Worm (Caenorhabditis elegans) whole organism, L3 larva: ENCODE data around the gene kel-8.
A peak's percentile ranks its signal among the peaks of the same experiment; 100 is the strongest.

Experiments used
- R02D3.7 ChIP-seq: fragments of 150-350 bp; optimal IDR thresholded peaks from 2 replicates; lab custom pipeline; 2014; ENCODE audit warnings: missing biosample characterization, missing genetic modification characterization
- aly-2 ChIP-seq: fragments of 150-350 bp; optimal IDR thresholded peaks from 2 replicates; lab custom pipeline; 2014; ENCODE audit warnings: missing biosample characterization, missing genetic modification characterization
- ama-1 ChIP-seq: fragments of 150-350 bp; optimal IDR thresholded peaks from 2 replicates; lab custom pipeline; 2018
- ceh-16 ChIP-seq: sonication (generic microtip); optimal IDR thresholded peaks from 2 replicates; lab custom pipeline; 2017; ENCODE audit warnings: missing biosample characterization, missing genetic modification characterization
- ceh-28 ChIP-seq: fragments of 150-350 bp; optimal IDR thresholded peaks from 2 replicates; lab custom pipeline; 2014; ENCODE audit warnings: missing biosample characterization, missing genetic modification reagents, missing genetic modification characterization
- ceh-82 ChIP-seq: fragments of 150-350 bp; optimal IDR thresholded peaks from 2 replicates; lab custom pipeline; 2014; ENCODE audit warnings: missing biosample characterization, missing genetic modification characterization
- daf-12 ChIP-seq: fragments of 150-350 bp; optimal IDR thresholded peaks from 2 replicates; lab custom pipeline; 2014; ENCODE audit warnings: missing biosample characterization, missing genetic modification reagents, missing genetic modification characterization
- egl-27 ChIP-seq: sonication (generic microtip); optimal IDR thresholded peaks from 4 replicates; lab custom pipeline; 2017; ENCODE audit warnings: missing biosample characterization, missing genetic modification reagents, missing genetic modification characterization
- egl-5 ChIP-seq: fragments of 150-350 bp; optimal IDR thresholded peaks from 2 replicates; lab custom pipeline; 2017; ENCODE audit warnings: missing biosample characterization, missing genetic modification reagents, missing genetic modification characterization, inconsistent platforms
- elt-2 ChIP-seq: sonication (generic microtip); optimal IDR thresholded peaks from 2 replicates; lab custom pipeline; 2016; ENCODE audit warnings: missing genetic modification reagents, mild to moderate bottlenecking, missing genetic modification characterization, missing compliant biosample characterization
- elt-3 ChIP-seq, 3 experiments: fragments of 150-350 bp in 1 of 3; sonication (generic microtip) in 2 of 3; optimal IDR thresholded peaks; 2 replicates in 2 of 3; 4 replicates in 1 of 3; lab custom pipeline; 2014 to 2017; ENCODE audit warnings: missing biosample characterization in 3 of 3, missing genetic modification characterization in 3 of 3
- eor-1 ChIP-seq, 2 experiments: fragments of 150-350 bp; optimal IDR thresholded peaks; 2 replicates each; lab custom pipeline; 2014 to 2018; ENCODE audit warnings: missing biosample characterization in 2 of 2, missing genetic modification characterization in 2 of 2
- fkh-10 ChIP-seq: sonication (generic microtip); optimal IDR thresholded peaks from 2 replicates; lab custom pipeline; 2017; ENCODE audit warnings: missing biosample characterization, missing genetic modification reagents, missing genetic modification characterization
- fkh-2 ChIP-seq: fragments of 150-350 bp; optimal IDR thresholded peaks from 2 replicates; lab custom pipeline; 2014; ENCODE audit warnings: missing biosample characterization, missing genetic modification reagents, missing genetic modification characterization
- fos-1 ChIP-seq: fragments of 150-350 bp; optimal IDR thresholded peaks from 2 replicates; lab custom pipeline; 2014; ENCODE audit warnings: missing biosample characterization, missing genetic modification characterization
- hmg-11 ChIP-seq: sonication (generic microtip); optimal IDR thresholded peaks from 2 replicates; lab custom pipeline; 2016; ENCODE audit warnings: missing genetic modification characterization, missing compliant biosample characterization
- jun-1 ChIP-seq: fragments of 150-350 bp; optimal IDR thresholded peaks from 2 replicates; lab custom pipeline; 2014; ENCODE audit warnings: missing biosample characterization, missing genetic modification reagents, missing genetic modification characterization
- lin-15B ChIP-seq: fragments of 150-350 bp; optimal IDR thresholded peaks from 2 replicates; lab custom pipeline; 2014; ENCODE audit warnings: missing biosample characterization, missing genetic modification characterization
- lin-39 ChIP-seq: fragments of 150-350 bp; optimal IDR thresholded peaks from 2 replicates; lab custom pipeline; 2018; ENCODE audit warnings: missing biosample characterization, missing genetic modification reagents, missing genetic modification characterization
- lsy-12 ChIP-seq: sonication (generic microtip); optimal IDR thresholded peaks from 2 replicates; lab custom pipeline; 2016; ENCODE audit warnings: mild to moderate bottlenecking, missing genetic modification characterization, missing compliant biosample characterization
- mdl-1 ChIP-seq: fragments of 150-350 bp; optimal IDR thresholded peaks from 2 replicates; lab custom pipeline; 2014; ENCODE audit warnings: missing biosample characterization, missing genetic modification characterization
- mml-1 ChIP-seq: fragments of 150-350 bp; sonication (generic microtip); optimal IDR thresholded peaks from 3 replicates; lab custom pipeline; 2014; ENCODE audit warnings: missing biosample characterization, missing genetic modification characterization
- nfya-1 ChIP-seq: sonication (generic microtip); optimal IDR thresholded peaks from 2 replicates; lab custom pipeline; 2017; ENCODE audit warnings: missing genetic modification characterization, mild to moderate bottlenecking, missing compliant biosample characterization, antibody characterized with exemption, moderate library complexity; ENCODE audit not compliant: insufficient read depth
- nhr-11 ChIP-seq: fragments of 150-350 bp; optimal IDR thresholded peaks from 2 replicates; lab custom pipeline; 2014; ENCODE audit warnings: missing biosample characterization, missing genetic modification characterization
- nhr-12 ChIP-seq: fragments of 150-350 bp; optimal IDR thresholded peaks from 2 replicates; lab custom pipeline; 2014; ENCODE audit warnings: missing biosample characterization, missing genetic modification characterization
- nhr-23 ChIP-seq: fragments of 150-350 bp; optimal IDR thresholded peaks from 2 replicates; lab custom pipeline; 2014; ENCODE audit warnings: missing biosample characterization, missing genetic modification reagents, missing genetic modification characterization
- nhr-237 ChIP-seq: fragments of 150-350 bp; optimal IDR thresholded peaks from 2 replicates; lab custom pipeline; 2014; ENCODE audit warnings: missing biosample characterization, missing genetic modification characterization
- nhr-25 ChIP-seq: sonication (generic microtip); optimal IDR thresholded peaks from 2 replicates; lab custom pipeline; 2017; ENCODE audit warnings: missing biosample characterization, missing genetic modification characterization
- nhr-28 ChIP-seq: fragments of 150-350 bp; optimal IDR thresholded peaks from 2 replicates; lab custom pipeline; 2014; ENCODE audit warnings: missing biosample characterization, missing genetic modification characterization
- nhr-43 ChIP-seq: sonication (generic microtip); optimal IDR thresholded peaks from 2 replicates; lab custom pipeline; 2016; ENCODE audit warnings: mild to moderate bottlenecking, missing genetic modification characterization, missing compliant biosample characterization; ENCODE audit not compliant: poor library complexity, severe bottlenecking
- nhr-67 ChIP-seq: fragments of 150-350 bp; optimal IDR thresholded peaks from 2 replicates; lab custom pipeline; 2014; ENCODE audit warnings: missing biosample characterization, missing genetic modification characterization
- nhr-77 ChIP-seq: fragments of 150-350 bp; optimal IDR thresholded peaks from 2 replicates; lab custom pipeline; 2014; ENCODE audit warnings: missing biosample characterization, missing genetic modification characterization
- pha-4 ChIP-seq: fragments of 150-350 bp; optimal IDR thresholded peaks from 2 replicates; lab custom pipeline; 2014; ENCODE audit warnings: missing biosample characterization, missing genetic modification reagents, missing genetic modification characterization
- pqm-1 ChIP-seq: fragments of 150-350 bp; optimal IDR thresholded peaks from 2 replicates; lab custom pipeline; 2017; ENCODE audit warnings: missing biosample characterization, missing genetic modification characterization, inconsistent platforms
- sea-2 ChIP-seq: fragments of 150-350 bp; sonication (generic microtip); optimal IDR thresholded peaks from 4 replicates; lab custom pipeline; 2014; ENCODE audit warnings: missing biosample characterization, missing genetic modification reagents, missing genetic modification characterization
- skn-1 ChIP-seq: fragments of 150-350 bp; optimal IDR thresholded peaks from 2 replicates; lab custom pipeline; 2014; ENCODE audit warnings: missing biosample characterization, missing genetic modification characterization
- snpc-4 ChIP-seq: fragments of 150-350 bp; optimal IDR thresholded peaks from 2 replicates; lab custom pipeline; 2014; ENCODE audit warnings: missing biosample characterization, missing genetic modification characterization
- tbx-2 ChIP-seq: sonication (generic microtip); optimal IDR thresholded peaks from 2 replicates; lab custom pipeline; 2016; ENCODE audit warnings: mild to moderate bottlenecking, missing genetic modification characterization, missing compliant biosample characterization
- unc-39 ChIP-seq: sonication (generic microtip); optimal IDR thresholded peaks from 4 replicates; lab custom pipeline; 2017; ENCODE audit warnings: missing biosample characterization, missing genetic modification characterization
- ztf-11 ChIP-seq: fragments of 150-350 bp; optimal IDR thresholded peaks from 2 replicates; lab custom pipeline; 2014; ENCODE audit warnings: missing biosample characterization, missing genetic modification characterization
- ztf-4 ChIP-seq: fragments of 150-350 bp; optimal IDR thresholded peaks from 2 replicates; lab custom pipeline; 2014; ENCODE audit warnings: missing biosample characterization, missing genetic modification characterization

Gene kel-8

ce11 chrV:2672603-2673002 is 1.3 kb downstream of the kel-8 start, which contains the start of gene W02G9.3:
TSS of gene W02G9.3 (plus strand) at chrV:2672986.
- TF ChIP-seq sea-2 (GFP tag; lab: Kevin White, UChicago) (no peak), tbx-2 (tag; lab: Kevin White, UChicago) (no peak), egl-27 (tag; lab: Kevin White, UChicago) (peak; percentile 55), nhr-28 (tag; lab: Kevin White, UChicago) (no peak), lsy-12 (tag; lab: Kevin White, UChicago) (no peak), unc-39 (tag; lab: Kevin White, UChicago) (no peak), pha-4 (tag; lab: Kevin White, UChicago) (peak; percentile 93), mml-1 (tag; lab: Kevin White, UChicago) (no peak), R02D3.7 (peak; percentile 22), fos-1 (no peak), lin-15B (tag; lab: Kevin White, UChicago) (peak; percentile 89), snpc-4 (peak; percentile 67), nhr-67 (tag; lab: Kevin White, UChicago) (no peak), lin-39 (tag; lab: Kevin White, UChicago) (peak; percentile 81), nhr-237 (tag; lab: Kevin White, UChicago) (no peak), mdl-1 (tag; lab: Kevin White, UChicago) (no peak), daf-12 (tag; lab: Kevin White, UChicago) (no peak), elt-2 (tag; lab: Kevin White, UChicago) (peak; percentile 40), nfya-1 (tag; lab: Kevin White, UChicago) (peak; percentile 75), egl-5 (peak; percentile 84), nhr-43 (tag; lab: Kevin White, UChicago) (peak; percentile 12), ceh-16 (tag; lab: Kevin White, UChicago) (no peak), fkh-10 (GFP tag; lab: Kevin White, UChicago) (no peak), pqm-1 (tag; lab: Kevin White, UChicago) (peak; percentile 78), fkh-2 (tag; lab: Kevin White, UChicago) (no peak), jun-1 (tag; lab: Kevin White, UChicago) (no peak), aly-2 (tag; lab: Kevin White, UChicago) (no peak), ceh-82 (tag; lab: Kevin White, UChicago) (no peak), hmg-11 (tag; lab: Kevin White, UChicago) (peak; percentile 58), nhr-12 (tag; lab: Kevin White, UChicago) (no peak), elt-3 (tag; optimal IDR thresholded peaks at IDR 0.05; lab: Kevin White, UChicago) (no peak), ceh-28 (tag; lab: Kevin White, UChicago) (peak; percentile 19), nhr-77 (tag; lab: Kevin White, UChicago) (no peak), nhr-11 (tag; lab: Kevin White, UChicago) (peak; percentile 96), ztf-11 (no peak), ztf-4 (tag; lab: Kevin White, UChicago) (no peak), skn-1 (peak; percentile 33), eor-1 (tag; optimal IDR thresholded peaks at IDR 0.05; lab: Kevin White, UChicago) (no peak), nhr-23 (tag; lab: Kevin White, UChicago) (peak; percentile 65)

ce11 chrV:2673807-2674206 is 2.6 kb downstream of the kel-8 start:
- TF ChIP-seq pha-4 (tag; lab: Kevin White, UChicago) (peak; percentile 55), ama-1 (peak; percentile 28), lsy-12 (tag; lab: Kevin White, UChicago) (peak; percentile 3), hmg-11 (tag; lab: Kevin White, UChicago) (peak; percentile 58), jun-1 (tag; lab: Kevin White, UChicago) (peak; percentile 21), ztf-11 (no peak), nhr-25 (tag; lab: Kevin White, UChicago) (peak; percentile 27), nhr-43 (tag; lab: Kevin White, UChicago) (no peak), elt-2 (tag; lab: Kevin White, UChicago) (peak; percentile 7), nfya-1 (tag; lab: Kevin White, UChicago) (peak; percentile 53), ceh-28 (tag; lab: Kevin White, UChicago) (no peak), fkh-2 (tag; lab: Kevin White, UChicago) (no peak), skn-1 (no peak), snpc-4 (no peak), lin-39 (tag; lab: Kevin White, UChicago) (peak; percentile 55)
